Worm (Caenorhabditis elegans) whole organism, L4/young adult: ENCODE results near the gene F16G10.6.

ENCODE experiments used
- dao-5 ChIP-seq: sonication (generic microtip); optimal IDR thresholded peaks from 2 replicates; lab custom pipeline; 2016; ENCODE audit warnings: missing genotype, missing genetic modification characterization, moderate library complexity, missing compliant biosample characterization
- him-1 ChIP-seq: sonication (generic microtip); optimal IDR thresholded peaks from 2 replicates; lab custom pipeline; 2016; ENCODE audit warnings: missing genotype, missing genetic modification reagents, missing genetic modification characterization, missing compliant biosample characterization

DNA sequence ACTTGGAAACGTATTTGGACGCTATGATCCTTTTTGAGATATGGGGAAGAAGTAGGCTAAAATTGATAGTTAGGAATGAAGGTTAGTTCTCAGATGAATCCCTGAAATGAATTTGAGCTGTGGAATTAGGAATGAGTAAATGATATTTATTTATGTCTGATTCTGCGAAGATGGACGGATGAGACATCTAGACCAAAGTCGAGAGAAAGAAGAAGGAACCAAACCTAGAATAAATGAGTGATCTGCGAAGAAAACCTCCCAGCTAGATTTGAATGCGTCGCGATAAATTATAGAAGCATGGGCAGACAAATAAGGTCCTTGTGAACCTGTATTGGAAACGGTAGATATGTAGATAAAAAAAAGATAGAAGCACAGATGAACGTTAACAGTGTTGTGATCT lies 17.7 kb downstream of the F16G10.6 start, which contains the start of gene F43C11.16:
- TF ChIP-seq him-1 (no peak), dao-5 (tag; lab: Kevin White, UChicago) (no peak)
